Worm (Caenorhabditis elegans) whole organism, late embryonic: ENCODE data around the gene sek-1.

Experiments used
- C08G9.2 ChIP-seq: sonication (generic microtip); optimal IDR thresholded peaks from 2 replicates; lab custom pipeline; 2016; ENCODE audit warnings: mild to moderate bottlenecking, missing genetic modification characterization, moderate library complexity, missing compliant biosample characterization
- C38D4.7 ChIP-seq: fragments of 200-800 bp; sonication (Bioruptor generic); optimal IDR thresholded peaks from 2 replicates; lab custom pipeline; 2018; ENCODE audit warnings: mild to moderate bottlenecking, missing genetic modification characterization, moderate library complexity, missing compliant biosample characterization
- K02D7.2 ChIP-seq: sonication (generic microtip); optimal IDR thresholded peaks from 2 replicates; lab custom pipeline; 2017; ENCODE audit warnings: mild to moderate bottlenecking, missing genetic modification characterization, missing compliant biosample characterization
- K09A11.1 ChIP-seq: sonication (generic microtip); optimal IDR thresholded peaks from 2 replicates; lab custom pipeline; 2017; ENCODE audit warnings: antibody characterized with exemption, mild to moderate bottlenecking, missing genetic modification characterization, missing compliant biosample characterization; ENCODE audit not compliant: insufficient read depth
- ahr-1 ChIP-seq: sonication (generic microtip); optimal IDR thresholded peaks from 2 replicates; lab custom pipeline; 2016; ENCODE audit warnings: missing genetic modification characterization, missing compliant biosample characterization
- ama-1 ChIP-seq: fragments of 150-350 bp; optimal IDR thresholded peaks from 2 replicates; lab custom pipeline; 2014
- ceh-14 ChIP-seq: sonication (generic microtip); optimal IDR thresholded peaks from 2 replicates; lab custom pipeline; 2016; ENCODE audit warnings: missing genotype, missing genetic modification characterization, missing compliant biosample characterization
- ceh-18 ChIP-seq: sonication (generic microtip); optimal IDR thresholded peaks from 2 replicates; lab custom pipeline; 2016; ENCODE audit warnings: missing genetic modification characterization, missing compliant biosample characterization
- ceh-19 ChIP-seq: fragments of 200-800 bp; sonication (Bioruptor generic); optimal IDR thresholded peaks from 2 replicates; lab custom pipeline; 2018; ENCODE audit warnings: mild to moderate bottlenecking, missing genetic modification characterization, missing compliant biosample characterization
- ceh-2 ChIP-seq: sonication (generic microtip); optimal IDR thresholded peaks from 2 replicates; lab custom pipeline; 2016; ENCODE audit warnings: missing genotype, missing genetic modification characterization, missing compliant biosample characterization
- ceh-24 ChIP-seq: sonication (generic microtip); optimal IDR thresholded peaks from 2 replicates; lab custom pipeline; 2016; ENCODE audit warnings: mild to moderate bottlenecking, missing genetic modification characterization, missing compliant biosample characterization
- ceh-31 ChIP-seq: sonication (generic microtip); optimal IDR thresholded peaks from 2 replicates; lab custom pipeline; 2016; ENCODE audit warnings: missing genetic modification characterization, missing compliant biosample characterization
- ceh-34 ChIP-seq: sonication (generic microtip); optimal IDR thresholded peaks from 2 replicates; lab custom pipeline; 2016; ENCODE audit warnings: mild to moderate bottlenecking, missing genetic modification characterization, missing compliant biosample characterization
- ceh-48 ChIP-seq: sonication (generic microtip); optimal IDR thresholded peaks from 2 replicates; lab custom pipeline; 2016; ENCODE audit warnings: missing genetic modification characterization, inconsistent platforms, missing compliant biosample characterization
- ceh-6 ChIP-seq: fragments of 200-800 bp; sonication (Bioruptor generic); optimal IDR thresholded peaks from 2 replicates; lab custom pipeline; 2018; ENCODE audit warnings: mild to moderate bottlenecking, missing genetic modification characterization, missing compliant biosample characterization
- dmd-4 ChIP-seq: sonication (generic microtip); optimal IDR thresholded peaks from 2 replicates; lab custom pipeline; 2016; ENCODE audit warnings: borderline replicate concordance, missing genetic modification characterization, missing compliant biosample characterization
- dve-1 ChIP-seq: sonication (generic microtip); optimal IDR thresholded peaks from 2 replicates; lab custom pipeline; 2017; ENCODE audit warnings: antibody characterized with exemption, mild to moderate bottlenecking, missing genetic modification characterization, missing compliant biosample characterization
- elt-4 ChIP-seq: sonication (generic microtip); optimal IDR thresholded peaks from 2 replicates; lab custom pipeline; 2016; ENCODE audit warnings: missing genetic modification characterization, missing compliant biosample characterization
- ets-4 ChIP-seq: sonication (generic microtip); optimal IDR thresholded peaks from 2 replicates; lab custom pipeline; 2016; ENCODE audit warnings: missing genetic modification characterization, missing compliant biosample characterization
- fkh-6 ChIP-seq: sonication (generic microtip); optimal IDR thresholded peaks from 2 replicates; lab custom pipeline; 2016; ENCODE audit warnings: missing genetic modification characterization, missing compliant biosample characterization
- gmeb-2 ChIP-seq: sonication (generic microtip); optimal IDR thresholded peaks from 2 replicates; lab custom pipeline; 2016; ENCODE audit warnings: missing genetic modification characterization, inconsistent platforms, missing compliant biosample characterization
- hlh-13 ChIP-seq: fragments of 200-800 bp; sonication (Bioruptor generic); optimal IDR thresholded peaks from 2 replicates; lab custom pipeline; 2018; ENCODE audit warnings: mild to moderate bottlenecking, missing genetic modification characterization, missing compliant biosample characterization
- hlh-30 ChIP-seq: sonication (generic microtip); optimal IDR thresholded peaks from 2 replicates; lab custom pipeline; 2017; ENCODE audit warnings: antibody characterized with exemption, missing genetic modification characterization, missing compliant biosample characterization; ENCODE audit not compliant: insufficient read depth
- hlh-6 ChIP-seq: sonication (generic microtip); optimal IDR thresholded peaks from 2 replicates; lab custom pipeline; 2016; ENCODE audit warnings: missing genotype, missing genetic modification characterization, missing compliant biosample characterization
- lin-11 ChIP-seq: fragments of 200-800 bp; sonication (Bioruptor generic); optimal IDR thresholded peaks from 2 replicates; lab custom pipeline; 2018; ENCODE audit warnings: mild to moderate bottlenecking, missing genetic modification characterization, missing compliant biosample characterization
- mec-3 ChIP-seq: sonication (generic microtip); optimal IDR thresholded peaks from 2 replicates; lab custom pipeline; 2016; ENCODE audit warnings: borderline replicate concordance, missing genetic modification characterization, missing compliant biosample characterization
- nfya-1 ChIP-seq: sonication (generic microtip); optimal IDR thresholded peaks from 2 replicates; lab custom pipeline; 2017; ENCODE audit warnings: missing genetic modification characterization, mild to moderate bottlenecking, missing compliant biosample characterization, antibody characterized with exemption, moderate library complexity
- nhr-11 ChIP-seq: fragments of 150-350 bp; optimal IDR thresholded peaks from 2 replicates; lab custom pipeline; 2014; ENCODE audit warnings: missing biosample characterization, missing genetic modification characterization
- nhr-232 ChIP-seq: sonication (generic microtip); optimal IDR thresholded peaks from 2 replicates; lab custom pipeline; 2016; ENCODE audit warnings: missing genetic modification characterization, missing compliant biosample characterization
- pag-3 ChIP-seq: sonication (generic microtip); optimal IDR thresholded peaks from 2 replicates; lab custom pipeline; 2016; ENCODE audit warnings: missing compliant biosample characterization, missing genetic modification characterization, borderline replicate concordance
- pat-9 ChIP-seq: fragments of 200-800 bp; sonication (Bioruptor generic); optimal IDR thresholded peaks from 2 replicates; lab custom pipeline; 2018; ENCODE audit warnings: mild to moderate bottlenecking, missing genetic modification characterization, moderate library complexity, missing compliant biosample characterization
- pha-2 ChIP-seq: sonication (generic microtip); optimal IDR thresholded peaks from 2 replicates; lab custom pipeline; 2017; ENCODE audit warnings: mild to moderate bottlenecking, missing genetic modification characterization, missing compliant biosample characterization
- pha-4 ChIP-seq: fragments of 150-350 bp; optimal IDR thresholded peaks from 2 replicates; lab custom pipeline; 2018; ENCODE audit warnings: missing biosample characterization, missing genetic modification reagents, missing genetic modification characterization
- pros-1 ChIP-seq: fragments of 150-350 bp; optimal IDR thresholded peaks from 2 replicates; lab custom pipeline; 2014; ENCODE audit warnings: missing biosample characterization, missing genetic modification reagents, missing genetic modification characterization
- ref-2 ChIP-seq: sonication (generic microtip); optimal IDR thresholded peaks from 2 replicates; lab custom pipeline; 2016; ENCODE audit warnings: missing genetic modification characterization, missing compliant biosample characterization
- sdc-2 ChIP-seq: sonication (generic microtip); optimal IDR thresholded peaks from 2 replicates; lab custom pipeline; 2016; ENCODE audit warnings: missing genotype, missing genetic modification characterization, missing compliant biosample characterization
- sox-2 ChIP-seq: fragments of 200-800 bp; sonication (Bioruptor generic); IDR thresholded peaks from 2 replicates; pipeline ENCODE4 v1.3.6; 2022; ENCODE audit warnings: missing genetic modification reagents, missing genetic modification characterization, missing compliant biosample characterization
- sox-4 ChIP-seq: sonication (generic microtip); optimal IDR thresholded peaks from 2 replicates; lab custom pipeline; 2017; ENCODE audit warnings: mild to moderate bottlenecking, missing genetic modification characterization, inconsistent platforms, missing compliant biosample characterization
- syd-9 ChIP-seq: sonication (generic microtip); optimal IDR thresholded peaks from 2 replicates; lab custom pipeline; 2016; ENCODE audit warnings: mild to moderate bottlenecking, missing genetic modification characterization, moderate library complexity, missing compliant biosample characterization
- tbx-2 ChIP-seq: sonication (generic microtip); optimal IDR thresholded peaks from 2 replicates; lab custom pipeline; 2016; ENCODE audit warnings: missing genetic modification characterization, missing compliant biosample characterization
- tbx-7 ChIP-seq: sonication (generic microtip); optimal IDR thresholded peaks from 2 replicates; lab custom pipeline; 2016; ENCODE audit warnings: missing genotype, missing genetic modification characterization, missing compliant biosample characterization
- ttx-3 ChIP-seq: sonication (generic microtip); optimal IDR thresholded peaks from 2 replicates; lab custom pipeline; 2016; ENCODE audit warnings: missing genetic modification reagents, missing genetic modification characterization, missing compliant biosample characterization
- unc-3 ChIP-seq, 2 experiments: fragments of 200-800 bp in 1 of 2; sonication (Bioruptor generic) in 1 of 2; sonication (generic microtip) in 1 of 2; conservative IDR thresholded peaks in 1 of 2; optimal IDR thresholded peaks in 1 of 2; 2 replicates each; pipeline versions ENCODE4 v1.3.6 to Lab custom; 2016 to 2022; ENCODE audit warnings: missing compliant biosample characterization in 2 of 2, missing genetic modification characterization in 2 of 2, missing genetic modification reagents in 1 of 2
- unc-55 ChIP-seq: sonication (generic microtip); optimal IDR thresholded peaks from 2 replicates; lab custom pipeline; 2017; ENCODE audit warnings: missing biosample characterization, missing genetic modification reagents, missing genetic modification characterization
- unc-86 ChIP-seq: sonication (generic microtip); optimal IDR thresholded peaks from 2 replicates; lab custom pipeline; 2016; ENCODE audit warnings: missing genetic modification characterization, missing compliant biosample characterization
- zip-5 ChIP-seq: sonication (generic microtip); optimal IDR thresholded peaks from 2 replicates; lab custom pipeline; 2016; ENCODE audit warnings: missing genetic modification characterization, missing compliant biosample characterization
- ztf-16 ChIP-seq: sonication (generic microtip); optimal IDR thresholded peaks from 2 replicates; lab custom pipeline; 2017; ENCODE audit warnings: missing genetic modification characterization, missing compliant biosample characterization

Gene sek-1

ce11 chrX:7782389-7782788, 34.1 kb upstream of the sek-1 start, which contains the start of gene ZK154.4:
ZK154.4 (minus strand) TSS chrX:7782415.
- TF ChIP-seq ceh-18 (tag; lab: Kevin White, UChicago) (no peak), pros-1 (tag; lab: Kevin White, UChicago) (no peak), zip-5 (tag; lab: Kevin White, UChicago) (no peak), ceh-2 (tag; lab: Kevin White, UChicago) (no peak), hlh-30 (tag; lab: Kevin White, UChicago) (peak; percentile 62), ceh-48 (tag; lab: Kevin White, UChicago) (no peak), ztf-16 (tag; lab: Kevin White, UChicago) (no peak), hlh-6 (tag; lab: Kevin White, UChicago) (no peak), unc-55 (GFP tag; lab: Kevin White, UChicago) (no peak), tbx-2 (no peak), ceh-31 (tag; lab: Kevin White, UChicago) (peak; percentile 20), pat-9 (no peak), unc-3 (GFP tag; conservative IDR thresholded peaks at IDR 0.05; lab: Robert Waterston, UW) (no peak), unc-3 (tag; optimal IDR thresholded peaks at IDR 0.05; lab: Kevin White, UChicago) (no peak), elt-4 (tag; lab: Kevin White, UChicago) (no peak), ceh-14 (tag; lab: Kevin White, UChicago) (no peak), ets-4 (tag; lab: Kevin White, UChicago) (no peak), nfya-1 (tag; lab: Kevin White, UChicago) (peak; percentile 67), hlh-13 (GFP tag; lab: Kevin White, UChicago) (no peak), mec-3 (tag; lab: Kevin White, UChicago) (no peak), gmeb-2 (tag; lab: Kevin White, UChicago) (no peak), tbx-7 (no peak), ceh-19 (GFP tag; lab: Kevin White, UChicago) (no peak), nhr-11 (tag; lab: Kevin White, UChicago) (no peak), sdc-2 (peak; percentile 10), K09A11.1 (tag; lab: Kevin White, UChicago) (no peak), ttx-3 (tag; lab: Kevin White, UChicago) (no peak), sox-2 (GFP tag; lab: Robert Waterston, UW) (no peak), ref-2 (no peak), syd-9 (no peak), sox-4 (no peak), dve-1 (tag; lab: Kevin White, UChicago) (no peak), ama-1 (lab: Kevin White, UChicago) (no peak), K02D7.2 (tag; lab: Kevin White, UChicago) (no peak)
- TF ChIP-seq, all 69 proteins: peak for 4

- TF ChIP-seq gmeb-2 (tag; lab: Kevin White, UChicago) (no peak), ref-2 (peak; percentile 47), nhr-11 (tag; lab: Kevin White, UChicago) (no peak), hlh-13 (GFP tag; lab: Kevin White, UChicago) (no peak), syd-9 (peak; percentile 18), ahr-1 (tag; lab: Kevin White, UChicago) (no peak), ceh-24 (no peak), pha-2 (tag; lab: Kevin White, UChicago) (no peak), ceh-31 (tag; lab: Kevin White, UChicago) (peak; percentile 69), ceh-6 (GFP tag; lab: Kevin White, UChicago) (no peak), C38D4.7 (GFP tag; lab: Kevin White, UChicago) (no peak), lin-11 (no peak), ceh-19 (GFP tag; lab: Kevin White, UChicago) (no peak), ceh-34 (peak; percentile 57), pha-4 (tag; lab: Kevin White, UChicago) (no peak), unc-86 (no peak), K09A11.1 (tag; lab: Kevin White, UChicago) (no peak), ets-4 (tag; lab: Kevin White, UChicago) (no peak), unc-3 (GFP tag; conservative IDR thresholded peaks at IDR 0.05; lab: Robert Waterston, UW) (no peak), unc-3 (tag; optimal IDR thresholded peaks at IDR 0.05; lab: Kevin White, UChicago) (no peak), pat-9 (no peak), ceh-14 (tag; lab: Kevin White, UChicago) (no peak), fkh-6 (no peak), pros-1 (tag; lab: Kevin White, UChicago) (no peak), sox-2 (GFP tag; lab: Robert Waterston, UW) (no peak), unc-55 (GFP tag; lab: Kevin White, UChicago) (peak; percentile 11), tbx-2 (peak; percentile 61), pag-3 (no peak), sdc-2 (peak; percentile 6), C08G9.2 (tag; lab: Kevin White, UChicago) (no peak), dmd-4 (tag; lab: Kevin White, UChicago) (no peak), nhr-232 (tag; lab: Kevin White, UChicago) (no peak)
Measured at ce11 chrX:7787885-7788353, 28.6 kb upstream of the sek-1 start, which contains the start of gene ZK154.5. ZK154.5 (minus strand) TSS chrX:7787935.
